Fruit fly (Drosophila melanogaster): Measurements from ENCODE around the gene Mi-2.

DNA sequence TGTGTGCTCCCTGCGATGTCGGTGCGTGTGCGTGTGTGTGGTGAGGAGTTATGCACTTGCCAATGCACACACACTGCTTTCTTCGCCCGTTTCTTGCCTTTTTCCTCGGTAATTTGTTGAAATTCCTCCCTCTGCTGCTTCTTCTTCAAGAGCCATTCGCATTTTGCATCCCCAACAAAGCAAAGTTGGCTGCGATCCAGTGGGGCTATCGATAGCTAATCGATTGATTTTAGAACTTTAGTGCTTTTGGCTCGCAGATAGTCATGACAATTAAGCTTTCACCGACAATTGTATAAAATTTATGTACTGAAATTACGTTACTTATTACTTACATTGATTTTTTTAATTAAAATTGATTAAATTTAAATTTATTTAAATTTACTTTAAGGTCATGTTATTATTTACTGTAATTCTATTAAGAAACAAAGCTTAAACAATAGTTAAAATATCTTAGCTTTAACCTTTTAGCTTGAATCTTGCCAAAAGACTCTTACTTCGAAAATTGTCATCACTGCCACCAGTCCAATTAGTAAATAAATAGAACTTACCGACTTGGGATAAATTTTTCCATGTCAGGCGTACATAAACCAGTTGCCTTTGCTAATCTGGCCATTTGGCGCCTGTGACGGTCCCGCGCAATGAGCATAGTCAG, 75.7 kb downstream of the Mi-2 start, which contains the start of the genes trc and CG32221:
- no peak for TF ChIP-seq psq (optimal IDR thresholded peaks at IDR 0.05)
- no peak for TF ChIP-seq Myc (optimal IDR thresholded peaks at IDR 0.05)
- TF ChIP-seq Sin3A (optimal IDR thresholded peaks at IDR 0.05): no peak
- TF ChIP-seq ttk (optimal IDR thresholded peaks at IDR 0.05): no peak
- no peak for TF ChIP-seq h (optimal IDR thresholded peaks at IDR 0.05)
